Fruit fly (Drosophila melanogaster) S2 (cell line): ENCODE data around the gene E2f2.

ENCODE experiments used
- CG8478 ChIP-seq: fragments of >200 bp; optimal IDR thresholded peaks from 2 replicates; lab custom pipeline; 2018
- CTCF ChIP-seq, 2 experiments: fragments of >200 bp; optimal IDR thresholded peaks; 2 replicates each; lab custom pipeline; 2018

dm6 chr2L:21109680-21110079 lies 46.9 kb downstream of the E2f2 start:
- TF ChIP-seq CTCF (optimal IDR thresholded peaks at IDR 0.05; lab: Kevin White, UChicago) (no peak), CG8478 (no peak)
